Fruit fly (Drosophila melanogaster): ENCODE data around the gene sloth1.
A peak's percentile ranks its signal among the peaks of the same experiment; 100 is the strongest.

- TF ChIP-seq dac (GFP tag; optimal IDR thresholded peaks at IDR 0.05) (peak; percentile 12), CG6276 (GFP tag; optimal IDR thresholded peaks at IDR 0.05) (peak; percentile 16), CG8632 (GFP tag; optimal IDR thresholded peaks at IDR 0.05) (no peak), CG9139 (GFP tag; optimal IDR thresholded peaks at IDR 0.05) (peak; percentile 4)
Measured at dm6 chrX:6981470-6981952, 29.6 kb upstream of the sloth1 start.
